Worm (Caenorhabditis elegans) whole organism, young adult: ENCODE measurements around the gene pod-1.
"Not testable (repeated sequence)": the region's sequence is repeated elsewhere in the genome, so short reads cannot be mapped to it uniquely, and the experiment has no call there.

Source experiments
- Y53G8AR.9 ChIP-seq: fragments of 200-800 bp; sonication (Bioruptor generic); conservative IDR thresholded peaks from 2 replicates; pipeline ENCODE4 v1.3.6; 2022; ENCODE audit warnings: missing genetic modification reagents, missing genetic modification characterization, missing compliant biosample characterization
- chd-7 ChIP-seq: sonication (generic microtip); optimal IDR thresholded peaks from 2 replicates; lab custom pipeline; 2016; ENCODE audit warnings: mild to moderate bottlenecking, missing genetic modification characterization, moderate library complexity, missing compliant biosample characterization
- hsf-1 ChIP-seq: fragments of 200-800 bp; sonication (Bioruptor generic); IDR thresholded peaks from 2 replicates; pipeline ENCODE4 v1.3.6; 2022; ENCODE audit warnings: missing genetic modification reagents, missing genetic modification characterization, missing compliant biosample characterization
- let-526 ChIP-seq: fragments of 200-800 bp; sonication (Bioruptor generic); IDR thresholded peaks from 2 replicates; pipeline ENCODE4 v1.3.6; 2022; ENCODE audit warnings: missing genetic modification reagents, missing genetic modification characterization, missing compliant biosample characterization
- nfya-1 ChIP-seq: sonication (generic microtip); optimal IDR thresholded peaks from 2 replicates; lab custom pipeline; 2017; ENCODE audit warnings: antibody characterized with exemption, missing compliant biosample characterization, missing genetic modification characterization, borderline replicate concordance; ENCODE audit not compliant: insufficient read depth
- nhr-27 ChIP-seq: fragments of 200-800 bp; sonication (Bioruptor generic); optimal IDR thresholded peaks from 2 replicates; lab custom pipeline; 2018; ENCODE audit warnings: mild to moderate bottlenecking, missing genetic modification characterization, moderate library complexity, missing compliant biosample characterization
- nhr-90 ChIP-seq: sonication (generic microtip); optimal IDR thresholded peaks from 2 replicates; lab custom pipeline; 2016; ENCODE audit warnings: missing genotype, mild to moderate bottlenecking, missing genetic modification characterization, missing compliant biosample characterization
- pha-4 ChIP-seq: fragments of 150-350 bp; sonication (generic microtip); optimal IDR thresholded peaks from 2 replicates; lab custom pipeline; 2014; ENCODE audit warnings: missing biosample characterization, missing genetic modification reagents, missing genetic modification characterization
- rcor-1 ChIP-seq: fragments of 200-800 bp; sonication (Bioruptor generic); IDR thresholded peaks from 2 replicates; pipeline ENCODE4 v1.3.6; 2022; ENCODE audit warnings: missing genetic modification reagents, missing genetic modification characterization, missing compliant biosample characterization
- rec-8 ChIP-seq, 2 experiments: sonication (generic microtip); optimal IDR thresholded peaks; 2 replicates each; lab custom pipeline; 2016; ENCODE audit warnings: mild to moderate bottlenecking in 2 of 2, missing genetic modification characterization in 2 of 2, missing genetic modification reagents in 2 of 2, missing genotype in 2 of 2, missing biosample characterization in 1 of 2, missing compliant biosample characterization in 1 of 2, moderate library complexity in 1 of 2
- rpc-1 ChIP-seq, 2 experiments: fragments of 150-350 bp in 1 of 2; sonication (generic microtip) in 1 of 2; optimal IDR thresholded peaks; 2 replicates each; lab custom pipeline; 2014 to 2018; ENCODE audit warnings: missing biosample characterization in 1 of 2, missing genetic modification characterization in 1 of 2, missing genetic modification reagents in 1 of 2, missing genotype in 1 of 2
- unc-62 ChIP-seq: fragments of 150-350 bp; optimal IDR thresholded peaks from 2 replicates; lab custom pipeline; 2014; ENCODE audit warnings: missing biosample characterization, missing genetic modification reagents, missing genetic modification characterization
- ztf-6 ChIP-seq: fragments of 200-800 bp; sonication (Bioruptor generic); IDR thresholded peaks from 2 replicates; pipeline ENCODE4 v1.3.6; 2022; ENCODE audit warnings: missing genetic modification reagents, missing genetic modification characterization, missing compliant biosample characterization

DNA sequence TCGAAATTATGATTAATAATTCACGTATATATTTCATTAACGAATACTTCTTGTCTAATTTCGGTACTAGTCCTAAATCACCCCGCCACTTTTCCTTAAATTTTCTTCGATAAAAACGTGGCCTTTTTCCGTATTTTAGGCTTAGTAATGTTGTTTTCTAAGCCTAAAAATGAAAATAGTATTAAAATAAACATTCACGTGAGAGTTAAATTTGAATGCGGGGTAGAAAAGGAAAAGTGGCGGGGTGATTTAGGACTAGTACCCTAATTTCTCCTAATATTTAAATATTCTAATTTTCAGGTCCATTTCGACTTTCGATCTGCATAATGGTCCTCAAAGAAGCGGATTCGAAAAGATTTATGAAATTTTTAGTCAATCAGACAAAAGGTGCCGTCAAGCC, 25.0 kb downstream of the pod-1 start, which contains the start of gene T28A8.6:
- not testable (repeated sequence) for TF ChIP-seq rpc-1 (optimal IDR thresholded peaks at IDR 0.05; lab: Kevin White, UChicago); rpc-1 (tag; optimal IDR thresholded peaks at IDR 0.05; lab: Kevin White, UChicago); rec-8 (tag; optimal IDR thresholded peaks at IDR 0.05; lab: Kevin White, UChicago); let-526 (GFP tag; lab: Robert Waterston, UW); ztf-6 (GFP tag; lab: Robert Waterston, UW); pha-4 (tag; lab: Kevin White, UChicago); nhr-27 (tag; lab: Kevin White, UChicago); nhr-90 (tag; lab: Kevin White, UChicago); rcor-1 (GFP tag; lab: Robert Waterston, UW); nfya-1; hsf-1; chd-7 (tag; lab: Kevin White, UChicago); Y53G8AR.9; unc-62 (GFP tag; lab: Kevin White, UChicago)
